Worm (Caenorhabditis elegans) whole organism, L2 larva: ENCODE results near the gene K05F1.8.

Experiments used
- C34F6.9 ChIP-seq: fragments of 150-350 bp; optimal IDR thresholded peaks from 2 replicates; lab custom pipeline; 2014; ENCODE audit warnings: missing biosample characterization, missing genetic modification characterization
- F13H6.1 ChIP-seq: sonication (generic microtip); optimal IDR thresholded peaks from 2 replicates; lab custom pipeline; 2016; ENCODE audit warnings: missing genetic modification characterization, missing compliant biosample characterization
- R02D3.7 ChIP-seq: fragments of 150-350 bp; optimal IDR thresholded peaks from 2 replicates; lab custom pipeline; 2014; ENCODE audit warnings: missing biosample characterization, missing genetic modification characterization
- Y55F3AM.14 ChIP-seq: fragments of 200-800 bp; sonication (Bioruptor generic); optimal IDR thresholded peaks from 2 replicates; lab custom pipeline; 2018; ENCODE audit warnings: mild to moderate bottlenecking, missing genetic modification characterization, missing compliant biosample characterization
- ZK546.5 ChIP-seq: sonication (generic microtip); optimal IDR thresholded peaks from 2 replicates; lab custom pipeline; 2017; ENCODE audit warnings: missing biosample characterization, missing genetic modification characterization
- alr-1 ChIP-seq: fragments of 150-350 bp; optimal IDR thresholded peaks from 2 replicates; lab custom pipeline; 2014; ENCODE audit warnings: missing biosample characterization, missing genetic modification characterization
- ama-1 ChIP-seq: fragments of 150-350 bp; optimal IDR thresholded peaks from 2 replicates; lab custom pipeline; 2018; ENCODE audit warnings: inconsistent platforms
- egl-27 ChIP-seq: sonication (generic microtip); optimal IDR thresholded peaks from 3 replicates; lab custom pipeline; 2017; ENCODE audit warnings: missing biosample characterization, missing genetic modification reagents, missing genetic modification characterization
- elt-1 ChIP-seq: fragments of 150-350 bp; optimal IDR thresholded peaks from 2 replicates; lab custom pipeline; 2014; ENCODE audit warnings: missing biosample characterization, missing genetic modification characterization
- elt-3 ChIP-seq: sonication (generic microtip); optimal IDR thresholded peaks from 2 replicates; lab custom pipeline; 2017; ENCODE audit warnings: missing biosample characterization, missing genetic modification characterization
- gmeb-1 ChIP-seq: fragments of 150-350 bp; optimal IDR thresholded peaks from 2 replicates; lab custom pipeline; 2014; ENCODE audit warnings: missing biosample characterization, missing genetic modification characterization
- lin-11 ChIP-seq: fragments of 150-350 bp; sonication (generic microtip); optimal IDR thresholded peaks from 2 replicates; lab custom pipeline; 2014; ENCODE audit warnings: missing biosample characterization, missing genetic modification characterization, inconsistent platforms, mixed read lengths
- lin-13 ChIP-seq: fragments of 150-350 bp; optimal IDR thresholded peaks from 2 replicates; lab custom pipeline; 2014; ENCODE audit warnings: missing biosample characterization, missing genetic modification reagents, missing genetic modification characterization
- lsy-2 ChIP-seq, 2 experiments: fragments of 150-350 bp in 1 of 2; sonication (generic microtip) in 1 of 2; optimal IDR thresholded peaks; 2 replicates each; lab custom pipeline; 2014 to 2017; ENCODE audit warnings: missing biosample characterization in 2 of 2, missing genetic modification characterization in 2 of 2
- mab-5 ChIP-seq: fragments of 150-350 bp; optimal IDR thresholded peaks from 2 replicates; lab custom pipeline; 2014; ENCODE audit warnings: missing biosample characterization, missing genetic modification characterization
- mbf-1 ChIP-seq: sonication (generic microtip); optimal IDR thresholded peaks from 2 replicates; lab custom pipeline; 2017; ENCODE audit warnings: missing biosample characterization, missing genetic modification characterization
- mdl-1 ChIP-seq, 2 experiments: fragments of 150-350 bp in 1 of 2; sonication (generic microtip) in 1 of 2; optimal IDR thresholded peaks; 2 replicates each; lab custom pipeline; 2017; ENCODE audit warnings: missing biosample characterization in 2 of 2, missing genetic modification characterization in 2 of 2
- nhr-10 ChIP-seq: sonication (generic microtip); optimal IDR thresholded peaks from 2 replicates; lab custom pipeline; 2017; ENCODE audit warnings: missing biosample characterization, missing genetic modification characterization
- nhr-12 ChIP-seq: fragments of 150-350 bp; optimal IDR thresholded peaks from 2 replicates; lab custom pipeline; 2014; ENCODE audit warnings: missing biosample characterization, missing genetic modification characterization
- nhr-129 ChIP-seq: fragments of 150-350 bp; optimal IDR thresholded peaks from 2 replicates; lab custom pipeline; 2014; ENCODE audit warnings: missing biosample characterization, missing genetic modification characterization
- nhr-21 ChIP-seq: fragments of 150-350 bp; optimal IDR thresholded peaks from 2 replicates; lab custom pipeline; 2014; ENCODE audit warnings: missing biosample characterization, missing genetic modification characterization
- nhr-23 ChIP-seq: fragments of 150-350 bp; optimal IDR thresholded peaks from 2 replicates; lab custom pipeline; 2014; ENCODE audit warnings: missing biosample characterization, missing genetic modification reagents, missing genetic modification characterization
- nhr-25 ChIP-seq: fragments of 150-350 bp; sonication (generic microtip); optimal IDR thresholded peaks from 3 replicates; lab custom pipeline; 2014; ENCODE audit warnings: missing biosample characterization, missing genetic modification characterization
- nhr-6 ChIP-seq: fragments of 150-350 bp; optimal IDR thresholded peaks from 2 replicates; lab custom pipeline; 2014; ENCODE audit warnings: missing biosample characterization, missing genetic modification characterization
- nhr-77 ChIP-seq: fragments of 150-350 bp; optimal IDR thresholded peaks from 2 replicates; lab custom pipeline; 2014; ENCODE audit warnings: missing biosample characterization, missing genetic modification characterization
- sem-4 ChIP-seq: fragments of 150-350 bp; optimal IDR thresholded peaks from 2 replicates; lab custom pipeline; 2014; ENCODE audit warnings: missing biosample characterization, missing genetic modification reagents, missing genetic modification characterization
- sma-9 ChIP-seq, 2 experiments: fragments of 150-350 bp in 1 of 2; sonication (generic microtip) in 1 of 2; optimal IDR thresholded peaks; 2 replicates each; lab custom pipeline; 2014 to 2016; ENCODE audit warnings: missing genetic modification characterization in 2 of 2, mild to moderate bottlenecking in 1 of 2, missing biosample characterization in 1 of 2, missing compliant biosample characterization in 1 of 2, missing genetic modification reagents in 1 of 2, moderate library complexity in 1 of 2
- snpc-4 ChIP-seq: fragments of 150-350 bp; optimal IDR thresholded peaks from 2 replicates; lab custom pipeline; 2014; ENCODE audit warnings: missing biosample characterization, missing genetic modification characterization
- unc-39 ChIP-seq: fragments of 150-350 bp; optimal IDR thresholded peaks from 2 replicates; lab custom pipeline; 2014; ENCODE audit warnings: missing biosample characterization, missing genetic modification characterization
- unc-55 ChIP-seq: fragments of 150-350 bp; sonication (generic microtip); optimal IDR thresholded peaks from 3 replicates; lab custom pipeline; 2014; ENCODE audit warnings: missing biosample characterization, missing genetic modification reagents, missing genetic modification characterization
- ztf-11 ChIP-seq: sonication (generic microtip); optimal IDR thresholded peaks from 2 replicates; lab custom pipeline; 2017; ENCODE audit warnings: missing biosample characterization, missing genetic modification characterization
- ztf-4 ChIP-seq: fragments of 150-350 bp; optimal IDR thresholded peaks from 2 replicates; lab custom pipeline; 2014; ENCODE audit warnings: missing biosample characterization, missing genetic modification characterization

K05F1.8 gene

DNA sequence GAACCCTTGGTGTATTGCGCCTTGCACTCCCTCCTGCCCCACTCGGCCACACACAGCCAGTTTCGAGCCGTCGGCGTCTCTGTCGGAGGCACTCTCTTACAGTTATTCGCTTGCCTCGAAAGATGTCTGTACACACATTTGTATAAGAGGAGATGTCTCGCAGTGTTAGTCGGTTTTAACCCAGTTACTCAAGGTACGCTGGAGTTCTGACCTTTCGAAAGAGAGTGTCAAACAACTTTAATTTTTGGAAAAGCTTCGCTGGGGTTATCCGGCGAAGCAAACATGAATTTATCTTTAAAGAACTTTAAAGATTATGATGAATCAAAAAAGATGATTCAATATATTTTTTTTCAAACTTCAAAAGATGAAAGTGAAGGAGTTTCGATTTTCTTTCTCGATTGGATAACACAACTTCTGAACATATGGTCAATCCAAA lies 45.3 kb upstream of the K05F1.8 start (continued):
- TF ChIP-seq sma-9 (GFP tag; optimal IDR thresholded peaks at IDR 0.05; lab: Kevin White, UChicago) (peak; percentile 98), sma-9 (tag; optimal IDR thresholded peaks at IDR 0.05; lab: Kevin White, UChicago) (peak; percentile 71), nhr-21 (peak; percentile 99), sem-4 (tag; lab: Kevin White, UChicago) (peak; percentile 99)

DNA sequence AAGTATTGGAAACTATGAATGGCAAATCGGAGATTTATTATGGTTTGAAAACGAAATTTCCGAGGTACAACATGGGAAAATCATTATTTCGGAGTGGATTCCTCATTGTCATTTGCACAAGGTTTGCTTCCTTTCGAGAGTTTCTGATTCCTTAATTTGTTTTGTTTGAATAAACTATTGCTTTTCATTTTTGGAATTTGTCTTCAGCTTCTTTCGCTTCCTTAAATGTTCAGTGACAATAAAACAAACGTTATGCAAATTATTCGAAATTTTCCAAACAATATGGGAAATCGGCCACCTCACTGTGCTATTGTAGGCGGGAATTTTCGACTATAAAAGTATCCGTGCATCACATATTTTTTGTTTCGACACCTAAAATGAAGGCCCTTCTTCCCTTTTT lies 42.4 kb upstream of the K05F1.8 start, which contains the start of gene nep-25:
Gene nep-25, plus strand, starts transcription at position 375 of the 400 bp plus-strand sequence.
- no peak for TF ChIP-seq egl-27
- no peak for TF ChIP-seq nhr-77 (tag; lab: Kevin White, UChicago)
- no peak for TF ChIP-seq mbf-1 (tag; lab: Kevin White, UChicago)
- no peak for TF ChIP-seq sma-9 (GFP tag; optimal IDR thresholded peaks at IDR 0.05; lab: Kevin White, UChicago)
- TF ChIP-seq sma-9 (tag; optimal IDR thresholded peaks at IDR 0.05; lab: Kevin White, UChicago), result no peak
- no peak for TF ChIP-seq nhr-23
- TF ChIP-seq lsy-2 (tag; optimal IDR thresholded peaks at IDR 0.05; lab: Kevin White, UChicago), result no peak
- no peak for TF ChIP-seq mab-5
- TF ChIP-seq ztf-4 (tag; lab: Kevin White, UChicago), result no peak
- no peak for TF ChIP-seq nhr-6 (tag; lab: Kevin White, UChicago)
- no peak for TF ChIP-seq nhr-25
- no peak for TF ChIP-seq ZK546.5
- no peak for TF ChIP-seq unc-55 (GFP tag; lab: Kevin White, UChicago)
- TF ChIP-seq nhr-10 (tag; lab: Kevin White, UChicago), result no peak
- TF ChIP-seq ama-1, result no peak
- TF ChIP-seq R02D3.7 (tag; lab: Kevin White, UChicago), result no peak
- no peak for TF ChIP-seq ztf-11 (tag; lab: Kevin White, UChicago)
- no peak for TF ChIP-seq Y55F3AM.14 (GFP tag; lab: Kevin White, UChicago)
- TF ChIP-seq nhr-129 (tag; lab: Kevin White, UChicago), result no peak
- TF ChIP-seq F13H6.1 (tag; lab: Kevin White, UChicago), result no peak

DNA sequence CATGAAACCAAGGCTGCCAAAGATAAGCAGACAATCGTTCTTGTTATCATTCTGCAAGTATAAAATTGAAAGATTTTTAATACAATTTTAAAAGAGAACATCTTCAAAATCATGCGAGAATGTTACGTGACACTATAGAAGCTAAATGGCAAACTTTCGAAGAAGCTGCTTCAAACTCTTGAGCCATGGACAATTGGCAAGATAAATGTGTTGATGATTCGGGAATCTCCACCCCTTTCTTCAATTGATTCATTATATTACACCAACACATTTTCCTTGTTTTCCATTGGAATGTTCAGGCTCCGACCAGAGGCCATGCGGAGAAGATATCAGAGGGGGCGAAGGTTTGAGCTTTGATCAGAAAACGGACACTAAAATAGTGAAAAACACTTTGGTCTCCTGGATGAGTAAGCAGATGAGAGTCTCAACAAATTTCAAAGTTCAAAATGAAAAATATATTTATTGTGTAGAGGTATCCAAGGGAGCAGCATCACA lies 41.6 kb upstream of the K05F1.8 start, which contains the start of gene lec-5:
Gene lec-5, minus strand, starts transcription at position 51 of the 495 bp plus-strand sequence.
- TF ChIP-seq nhr-10 (tag; lab: Kevin White, UChicago) (no peak), F13H6.1 (tag; lab: Kevin White, UChicago) (peak; percentile 48), unc-55 (GFP tag; lab: Kevin White, UChicago) (no peak), Y55F3AM.14 (GFP tag; lab: Kevin White, UChicago) (no peak), nhr-129 (tag; lab: Kevin White, UChicago) (peak; percentile 45), mab-5 (peak; percentile 25), lsy-2 (tag; optimal IDR thresholded peaks at IDR 0.05; lab: Kevin White, UChicago) (peak in 1 of 2 experiments; percentile 33), alr-1 (tag; lab: Kevin White, UChicago) (no peak), mdl-1 (tag; optimal IDR thresholded peaks at IDR 0.05; lab: Kevin White, UChicago) (no peak), elt-1 (tag; lab: Kevin White, UChicago) (no peak), ztf-4 (tag; lab: Kevin White, UChicago) (no peak), ama-1 (no peak), sma-9 (GFP tag; optimal IDR thresholded peaks at IDR 0.05; lab: Kevin White, UChicago) (peak; percentile 60), sma-9 (tag; optimal IDR thresholded peaks at IDR 0.05; lab: Kevin White, UChicago) (no peak), sem-4 (tag; lab: Kevin White, UChicago) (no peak), nhr-77 (tag; lab: Kevin White, UChicago) (no peak)

DNA sequence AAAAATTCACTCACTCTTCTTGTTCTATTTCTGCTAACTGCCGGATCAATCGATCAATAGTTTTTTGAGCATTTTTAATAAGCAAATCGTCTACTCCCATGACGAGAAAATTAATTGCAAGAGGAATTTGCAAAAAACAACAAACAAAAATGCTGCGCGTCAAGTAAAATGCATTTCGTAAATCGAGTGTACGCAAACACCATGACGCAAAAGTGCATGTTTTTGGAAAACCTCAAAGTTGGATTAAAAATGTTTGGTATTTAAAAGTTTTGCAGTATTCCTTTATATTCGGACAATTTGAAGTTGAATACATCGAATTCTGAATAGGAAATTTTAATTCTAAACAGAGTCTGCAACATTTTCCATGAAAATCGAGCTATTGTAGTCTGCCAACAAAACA lies 39.8 kb upstream of the K05F1.8 start, which contains the start of gene ZK1248.19:
Gene ZK1248.19, minus strand, starts transcription at position 188 of the 400 bp plus-strand sequence.
- TF ChIP-seq lin-13 (GFP tag; lab: Kevin White, UChicago), result no peak
- TF ChIP-seq snpc-4 (tag; lab: Kevin White, UChicago), result no peak
- peak; percentile 36 for TF ChIP-seq C34F6.9
- peak; percentile 57 for TF ChIP-seq unc-55 (GFP tag; lab: Kevin White, UChicago)
- peak; percentile 67 for TF ChIP-seq R02D3.7 (tag; lab: Kevin White, UChicago)
- no peak for TF ChIP-seq nhr-12 (tag; lab: Kevin White, UChicago)
- no peak for TF ChIP-seq lin-11 (tag; lab: Kevin White, UChicago)
- TF ChIP-seq sma-9 (GFP tag; optimal IDR thresholded peaks at IDR 0.05; lab: Kevin White, UChicago), result peak; percentile 13
- no peak for TF ChIP-seq sma-9 (tag; optimal IDR thresholded peaks at IDR 0.05; lab: Kevin White, UChicago)
- no peak for TF ChIP-seq elt-1 (tag; lab: Kevin White, UChicago)
- peak; percentile 44 for TF ChIP-seq nhr-129 (tag; lab: Kevin White, UChicago)
- TF ChIP-seq nhr-23, result no peak
- no peak for TF ChIP-seq unc-39 (tag; lab: Kevin White, UChicago)
- no peak for TF ChIP-seq ztf-11 (tag; lab: Kevin White, UChicago)
- TF ChIP-seq gmeb-1 (tag; lab: Kevin White, UChicago), result peak; percentile 34
- TF ChIP-seq elt-3, result no peak
- peak; percentile 4 to 63 for TF ChIP-seq lsy-2 (tag; optimal IDR thresholded peaks at IDR 0.05; lab: Kevin White, UChicago)
